Worm (Caenorhabditis elegans): ENCODE data around the gene F02A9.7.

The F02A9.7 gene

DNA sequence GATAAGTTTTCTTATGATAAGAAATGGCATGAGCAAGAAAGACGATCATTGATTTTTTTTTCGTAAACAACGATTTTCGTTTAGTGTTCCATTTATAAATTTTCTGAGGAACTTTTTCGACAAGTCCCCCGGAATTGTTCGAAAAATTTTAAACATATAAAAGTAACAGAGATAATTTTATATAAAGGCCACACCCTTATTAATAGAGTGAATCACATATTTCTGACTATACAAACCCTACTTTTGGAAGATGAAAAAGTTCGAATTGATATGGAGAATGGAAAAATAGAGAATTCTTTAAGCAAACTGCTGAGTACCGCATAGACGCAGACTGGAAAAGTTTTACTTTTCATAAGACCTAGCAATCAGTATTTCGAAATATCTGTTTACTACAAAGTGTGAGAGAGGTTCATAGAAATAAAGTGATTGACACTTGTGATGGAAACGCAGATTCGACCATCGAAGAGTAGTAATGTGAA is 24.3 kb downstream of the F02A9.7 start (continued):
- no peak for TF ChIP-seq snpc-4 (tag; optimal IDR thresholded peaks at IDR 0.05)
- no peak for TF ChIP-seq unc-39 (tag; optimal IDR thresholded peaks at IDR 0.05)
- TF ChIP-seq nhr-77 (tag; optimal IDR thresholded peaks at IDR 0.05) = peak; percentile 75
- no peak for TF ChIP-seq nhr-11 (tag; optimal IDR thresholded peaks at IDR 0.05)
- peak; percentile 5 for TF ChIP-seq lir-3 (tag; optimal IDR thresholded peaks at IDR 0.05)
- no peak for TF ChIP-seq set-16 (GFP tag; IDR thresholded peaks at IDR 0.05)
- TF ChIP-seq saeg-2 (GFP tag; IDR thresholded peaks at IDR 0.05) = 0 out of 2 replicates have a peak, but pooled peaks have one; percentile 70
- peak; percentile 18 for TF ChIP-seq nhr-102 (tag; optimal IDR thresholded peaks at IDR 0.05)
- no peak for TF ChIP-seq nhr-48 (tag; optimal IDR thresholded peaks at IDR 0.05)
- peak; percentile 36 for TF ChIP-seq gei-8 (GFP tag; optimal IDR thresholded peaks at IDR 0.05)
- TF ChIP-seq daf-16 (GFP tag; optimal IDR thresholded peaks at IDR 0.05) = peak; percentile 23 to 52
- peak; percentile 97 for TF ChIP-seq daf-16 (tag; optimal IDR thresholded peaks at IDR 0.05)
- no peak for TF ChIP-seq fkh-10 (GFP tag; optimal IDR thresholded peaks at IDR 0.05)
- TF ChIP-seq pha-4 (GFP tag; IDR thresholded peaks at IDR 0.05) = peak; percentile 81
- TF ChIP-seq pha-4 (tag; optimal IDR thresholded peaks at IDR 0.05) = peak; percentile 82
- TF ChIP-seq D1046.2 (GFP tag; IDR thresholded peaks at IDR 0.05) = 0 out of 2 replicates have a peak, but pooled peaks have one; percentile 4
- no peak for TF ChIP-seq fos-1 (tag; optimal IDR thresholded peaks at IDR 0.05)
- TF ChIP-seq zfp-2 (tag; optimal IDR thresholded peaks at IDR 0.05) = no peak
- no peak for TF ChIP-seq ceh-82 (tag; optimal IDR thresholded peaks at IDR 0.05)
- peak; percentile 84 for TF ChIP-seq T20F7.1 (GFP tag; optimal IDR thresholded peaks at IDR 0.05)
- peak; percentile 92 for TF ChIP-seq mep-1 (tag; optimal IDR thresholded peaks at IDR 0.05)
- TF ChIP-seq F49E8.2 (tag; optimal IDR thresholded peaks at IDR 0.05; ENCODE audit: borderline replicate concordance) = no peak
- TF ChIP-seq dpl-1 (GFP tag; optimal IDR thresholded peaks at IDR 0.05) = peak; percentile 51
- peak; percentile 98 for TF ChIP-seq zfp-3 (GFP tag; conservative IDR thresholded peaks at IDR 0.05)
- no peak for TF ChIP-seq ZK337.2 (GFP tag; IDR thresholded peaks at IDR 0.05)
- peak; percentile 66; the same call in 1 of the 2 replicates for TF ChIP-seq lim-7 (GFP tag; IDR thresholded peaks at IDR 0.05)
- TF ChIP-seq ceh-28 (tag; optimal IDR thresholded peaks at IDR 0.05) = peak; percentile 36
- no peak for TF ChIP-seq Y5F2A.4 (GFP tag; optimal IDR thresholded peaks at IDR 0.05)
- peak in 1 of 2 experiments; percentile 4; a peak in 1 of 4 replicates for TF ChIP-seq madf-5 (GFP tag; IDR thresholded peaks at IDR 0.05)
- TF ChIP-seq rbr-2 (tag; optimal IDR thresholded peaks at IDR 0.05) = peak; percentile 53
- TF ChIP-seq lin-38 (GFP tag; IDR thresholded peaks at IDR 0.05) = peak; percentile 68
- TF ChIP-seq ama-1 (optimal IDR thresholded peaks at IDR 0.05) = peak; percentile 90
- TF ChIP-seq ceh-44 (GFP tag; IDR thresholded peaks at IDR 0.05) = no peak
- TF ChIP-seq dmd-6 (GFP tag; IDR thresholded peaks at IDR 0.05) = peak; percentile 63
- TF ChIP-seq ceh-20 (GFP tag; IDR thresholded peaks at IDR 0.05) = peak; percentile 67; the same call in 1 of the 2 replicates
- no peak for TF ChIP-seq ztf-11 (tag; optimal IDR thresholded peaks at IDR 0.05)
- peak; percentile 11 for TF ChIP-seq nhr-76 (tag; optimal IDR thresholded peaks at IDR 0.05)
- TF ChIP-seq zip-2 (tag; optimal IDR thresholded peaks at IDR 0.05) = peak; percentile 74
- no peak for TF ChIP-seq Y105C5A.15 (GFP tag; IDR thresholded peaks at IDR 0.05)
- no peak for TF ChIP-seq dmd-9 (GFP tag; IDR thresholded peaks at IDR 0.05)
- TF ChIP-seq nhr-28 (tag; optimal IDR thresholded peaks at IDR 0.05) = peak; percentile 74
- peak in 1 of 2 experiments; percentile 91 for TF ChIP-seq lsy-2 (tag; optimal IDR thresholded peaks at IDR 0.05)
- TF ChIP-seq pqm-1 (tag; optimal IDR thresholded peaks at IDR 0.05) = peak; percentile 19
- TF ChIP-seq spr-1 (tag; optimal IDR thresholded peaks at IDR 0.05) = peak; percentile 27
- TF ChIP-seq dve-1 (tag; optimal IDR thresholded peaks at IDR 0.05; ENCODE audit: insufficient read depth) = peak; percentile 94
- TF ChIP-seq nhr-25 (tag; optimal IDR thresholded peaks at IDR 0.05; ENCODE audit: borderline replicate concordance, insufficient read depth) = peak; percentile 10
- TF ChIP-seq lin-13 (GFP tag; optimal IDR thresholded peaks at IDR 0.05) = peak; percentile 76
- no peak for TF ChIP-seq dmd-8 (GFP tag; IDR thresholded peaks at IDR 0.05)
- peak; percentile 5 for TF ChIP-seq spr-3 (GFP tag; optimal IDR thresholded peaks at IDR 0.05)
- TF ChIP-seq ceh-62 (tag; optimal IDR thresholded peaks at IDR 0.05) = no peak
- peak; percentile 85 for TF ChIP-seq hlh-11 (tag; optimal IDR thresholded peaks at IDR 0.05)
- peak; percentile 62 for TF ChIP-seq madf-9 (GFP tag; conservative IDR thresholded peaks at IDR 0.05)
